Comparison of ENCODE assay signal across 1 worm cellular context in genomic region chrIV:10483607-10484117, ce11.
TF ChIP-seq lines count a peak whose summit lies in the region.

TSS of gene F01D4.5 (minus strand) at chrIV:10483657.
TSS of gene ced-5 (plus strand) at chrIV:10484110.

TF ChIP-seq in whole organism, L4 larva, 104 proteins besides CTCF, POLR2A, EP300 and RAD21 (continued from another document):
- TF ChIP-seq zfp-3 (GFP tag; conservative IDR thresholded peaks at IDR 0.05; lab: Robert Waterston, UW) (no peak), duxl-1 (tag; optimal IDR thresholded peaks at IDR 0.05; lab: Kevin White, UChicago; ENCODE audit: poor library complexity) (peak; percentile 90), sdz-12 (GFP tag; optimal IDR thresholded peaks at IDR 0.05; lab: Kevin White, UChicago) (no peak), dmd-9 (GFP tag; IDR thresholded peaks at IDR 0.05; lab: Robert Waterston, UW) (peak; percentile 91), hlh-11 (tag; optimal IDR thresholded peaks at IDR 0.05; lab: Kevin White, UChicago) (peak; percentile 60), lin-39 (tag; optimal IDR thresholded peaks at IDR 0.05; lab: Kevin White, UChicago) (no peak), madf-5 (GFP tag; IDR thresholded peaks at IDR 0.05; lab: Robert Waterston, UW) (no peak), ctbp-1 (GFP tag; IDR thresholded peaks at IDR 0.05; lab: Robert Waterston, UW) (no peak), spr-3 (GFP tag; optimal IDR thresholded peaks at IDR 0.05; lab: Kevin White, UChicago) (no peak), pha-4 (GFP tag; IDR thresholded peaks at IDR 0.05; lab: Robert Waterston, UW) (no peak), pha-4 (tag; optimal IDR thresholded peaks at IDR 0.05; lab: Kevin White, UChicago) (peak; percentile 45), T26A8.4 (GFP tag; IDR thresholded peaks at IDR 0.05; lab: Robert Waterston, UW) (peak; percentile 21; the same call in 1 of the 2 replicates), nhr-111 (GFP tag; optimal IDR thresholded peaks at IDR 0.05; lab: Kevin White, UChicago) (no peak), dpl-1 (GFP tag; optimal IDR thresholded peaks at IDR 0.05; lab: Kevin White, UChicago) (peak; percentile 85), zip-11 (GFP tag; IDR thresholded peaks at IDR 0.05; lab: Robert Waterston, UW) (no peak), mes-2 (tag; optimal IDR thresholded peaks at IDR 0.05; lab: Kevin White, UChicago; ENCODE audit: poor library complexity, severe bottlenecking) (peak; percentile 99), nhr-28 (tag; optimal IDR thresholded peaks at IDR 0.05; lab: Kevin White, UChicago) (peak; percentile 36)
